Worm (Caenorhabditis elegans) whole organism, midembryonic: ENCODE data around the gene ace-3.
A peak's percentile ranks its signal among the peaks of the same experiment; 100 is the strongest.

ENCODE experiments used
- T22C8.4 ChIP-seq: fragments of 200-800 bp; sonication (Bioruptor generic); IDR thresholded peaks from 2 replicates; pipeline ENCODE4 v1.3.6; 2022; ENCODE audit warnings: missing genetic modification characterization, missing compliant biosample characterization
- cog-1 ChIP-seq: sonication (generic microtip); optimal IDR thresholded peaks from 2 replicates; lab custom pipeline; 2016; ENCODE audit warnings: missing genetic modification characterization, missing compliant biosample characterization
- flt-1 ChIP-seq: fragments of 200-800 bp; sonication (Bioruptor generic); IDR thresholded peaks from 2 replicates; pipeline ENCODE4 v1.3.6; 2022; ENCODE audit warnings: missing genetic modification characterization, missing compliant biosample characterization
- klf-2 ChIP-seq: fragments of 200-800 bp; sonication (Bioruptor generic); conservative IDR thresholded peaks from 2 replicates; pipeline ENCODE4 v1.3.6; 2022; ENCODE audit warnings: missing genetic modification reagents, missing genetic modification characterization, missing compliant biosample characterization
- med-1 ChIP-seq: sonication (generic microtip); optimal IDR thresholded peaks from 2 replicates; lab custom pipeline; 2017; ENCODE audit warnings: missing genetic modification characterization, mild to moderate bottlenecking, missing compliant biosample characterization, antibody characterized with exemption, missing genetic modification reagents; ENCODE audit not compliant: insufficient read depth
- ref-1 ChIP-seq: fragments of 200-800 bp; sonication (Bioruptor generic); conservative IDR thresholded peaks from 2 replicates; pipeline ENCODE4 v1.3.6; 2022; ENCODE audit warnings: missing genetic modification reagents, missing genetic modification characterization, missing compliant biosample characterization
- tab-1 ChIP-seq: fragments of 200-800 bp; sonication (Bioruptor generic); IDR thresholded peaks from 2 replicates; pipeline ENCODE4 v1.3.6; 2022; ENCODE audit warnings: missing genetic modification characterization, missing compliant biosample characterization
- ztf-23 ChIP-seq: fragments of 200-800 bp; sonication (Bioruptor generic); IDR thresholded peaks from 2 replicates; pipeline ENCODE4 v1.3.6; 2022; ENCODE audit warnings: missing genetic modification reagents, missing genetic modification characterization, missing compliant biosample characterization
- ztf-29 ChIP-seq: fragments of 200-800 bp; sonication (Bioruptor generic); IDR thresholded peaks from 2 replicates; pipeline ENCODE4 v1.3.6; 2022; ENCODE audit warnings: missing genetic modification reagents, missing genetic modification characterization, missing compliant biosample characterization

Gene ace-3

DNA sequence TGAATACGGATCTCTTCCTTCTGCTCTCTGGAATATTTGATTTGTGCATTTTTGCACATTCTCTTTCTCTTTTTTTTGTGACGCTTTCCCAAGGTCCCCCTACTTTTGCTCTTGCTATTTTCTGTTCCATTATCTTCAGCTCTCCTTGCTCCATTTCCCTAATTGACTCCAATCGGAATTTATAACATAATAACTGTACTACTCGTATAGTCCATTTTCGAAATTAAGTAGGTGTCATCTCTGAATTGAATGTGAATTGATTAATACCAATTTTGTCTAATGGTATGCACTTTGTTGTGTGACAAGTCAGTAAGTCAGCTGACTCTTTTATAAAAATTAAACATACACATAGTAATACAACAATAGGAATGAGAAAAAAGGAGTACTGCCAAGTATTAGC is 9.5 kb upstream of the ace-3 start:
- TF ChIP-seq klf-2 (GFP tag; lab: Robert Waterston, UW) (no peak), tab-1 (no peak), cog-1 (tag; lab: Kevin White, UChicago) (no peak), T22C8.4 (no peak), ztf-23 (GFP tag; lab: Robert Waterston, UW) (no peak), ztf-29 (GFP tag; lab: Robert Waterston, UW) (no peak), med-1 (GFP tag; lab: Kevin White, UChicago) (no peak), flt-1 (GFP tag; lab: Robert Waterston, UW) (no peak), ref-1 (no peak)

ce11 chrII:14197499-14198096 is 7.8 kb upstream of the ace-3 start, which contains the start of gene ace-4:
TSS of gene ace-4 (plus strand) at chrII:14198046.
- TF ChIP-seq ztf-29 (GFP tag; lab: Robert Waterston, UW) (no peak), cog-1 (tag; lab: Kevin White, UChicago) (no peak), ztf-23 (GFP tag; lab: Robert Waterston, UW) (no peak), klf-2 (GFP tag; lab: Robert Waterston, UW) (no peak), med-1 (GFP tag; lab: Kevin White, UChicago) (no peak), T22C8.4 (no peak), tab-1 (no peak), flt-1 (GFP tag; lab: Robert Waterston, UW) (no peak), ref-1 (no peak)

ce11 chrII:14206211-14206610 is 776 bp downstream of the ace-3 start:
- TF ChIP-seq ztf-29 (GFP tag; lab: Robert Waterston, UW) (no peak), ref-1 (no peak), tab-1 (no peak), flt-1 (GFP tag; lab: Robert Waterston, UW) (0 out of 2 replicates have a peak, but pooled peaks have one; percentile 43), klf-2 (GFP tag; lab: Robert Waterston, UW) (no peak)

- TF ChIP-seq klf-2 (GFP tag; lab: Robert Waterston, UW) (no peak), cog-1 (tag; lab: Kevin White, UChicago) (no peak), tab-1 (no peak), ref-1 (no peak), ztf-29 (GFP tag; lab: Robert Waterston, UW) (no peak), T22C8.4 (no peak), med-1 (GFP tag; lab: Kevin White, UChicago) (no peak), flt-1 (GFP tag; lab: Robert Waterston, UW) (no peak), ztf-23 (GFP tag; lab: Robert Waterston, UW) (no peak)
Measured at ce11 chrII:14211118-14211517, 5.7 kb downstream of the ace-3 start, which contains the start of gene hot-7. TSS of gene hot-7 (plus strand) at chrII:14211418.

- no peak for TF ChIP-seq T22C8.4
- TF ChIP-seq tab-1: no peak
- TF ChIP-seq ztf-23 (GFP tag; lab: Robert Waterston, UW): no peak
- no peak for TF ChIP-seq ref-1
- no peak for TF ChIP-seq med-1 (GFP tag; lab: Kevin White, UChicago)
- no peak for TF ChIP-seq klf-2 (GFP tag; lab: Robert Waterston, UW)
Measured at ce11 chrII:14214109-14214508, 8.7 kb downstream of the ace-3 start, which contains the start of gene Y48B6A.10. TSS of gene Y48B6A.10 (plus strand) at chrII:14214409.

DNA sequence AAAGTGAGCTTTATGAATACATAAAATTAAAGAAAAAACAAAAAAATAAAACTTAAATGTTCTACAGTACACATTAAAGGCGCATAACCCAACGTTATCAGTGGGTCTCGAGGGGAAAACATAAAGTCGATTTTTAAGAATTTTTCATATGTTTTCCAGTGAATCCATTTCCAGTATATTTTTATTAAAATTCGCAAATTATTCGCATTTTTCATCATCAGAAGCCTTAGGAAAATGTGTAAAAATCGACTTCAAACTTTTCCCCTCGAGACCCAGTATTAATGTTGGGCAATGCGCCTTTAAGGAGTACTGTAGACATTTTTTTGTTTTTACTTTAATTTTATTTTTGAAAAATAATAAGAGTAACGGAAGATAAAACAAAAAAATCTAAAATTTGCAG is 12.7 kb downstream of the ace-3 start:
- TF ChIP-seq tab-1 (no peak), ztf-23 (GFP tag; lab: Robert Waterston, UW) (no peak), ztf-29 (GFP tag; lab: Robert Waterston, UW) (no peak), T22C8.4 (no peak), flt-1 (GFP tag; lab: Robert Waterston, UW) (no peak), cog-1 (tag; lab: Kevin White, UChicago) (no peak), klf-2 (GFP tag; lab: Robert Waterston, UW) (no peak), ref-1 (no peak), med-1 (GFP tag; lab: Kevin White, UChicago) (no peak)

DNA sequence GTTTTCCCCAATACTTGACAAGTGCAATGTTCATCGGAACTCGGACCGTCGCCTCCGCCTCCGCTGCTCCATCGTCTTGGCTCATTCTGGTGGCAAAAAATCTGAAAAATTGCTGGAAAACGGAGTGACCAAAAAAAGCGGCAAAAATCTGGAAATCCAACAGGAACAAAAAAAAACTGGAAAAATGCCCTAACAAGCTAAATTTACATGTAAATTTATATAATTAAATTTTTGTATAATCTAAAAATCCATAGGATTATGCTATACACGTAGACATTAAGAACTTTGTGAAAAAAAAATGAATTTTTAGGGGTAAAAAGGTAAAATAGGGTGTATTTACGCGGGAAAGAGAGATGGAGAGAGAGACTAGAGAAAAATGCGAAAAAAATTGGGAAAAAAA is 20.7 kb downstream of the ace-3 start, which contains the start of gene Y48B6A.13:
Gene Y48B6A.13 (minus strand): TSS at position 101 of the 400 bp plus-strand sequence.
- TF ChIP-seq T22C8.4: no peak
- TF ChIP-seq ztf-29 (GFP tag; lab: Robert Waterston, UW): no peak
- no peak for TF ChIP-seq med-1 (GFP tag; lab: Kevin White, UChicago)
- no peak for TF ChIP-seq tab-1
- TF ChIP-seq flt-1 (GFP tag; lab: Robert Waterston, UW): no peak
- TF ChIP-seq klf-2 (GFP tag; lab: Robert Waterston, UW): no peak
- TF ChIP-seq ztf-23 (GFP tag; lab: Robert Waterston, UW): no peak
- TF ChIP-seq cog-1 (tag; lab: Kevin White, UChicago): no peak
- no peak for TF ChIP-seq ref-1

ce11 chrII:14230075-14230474 is 24.6 kb downstream of the ace-3 start:
- no peak for TF ChIP-seq cog-1 (tag; lab: Kevin White, UChicago)
- TF ChIP-seq ztf-29 (GFP tag; lab: Robert Waterston, UW): no peak
- no peak for TF ChIP-seq med-1 (GFP tag; lab: Kevin White, UChicago)
- no peak for TF ChIP-seq flt-1 (GFP tag; lab: Robert Waterston, UW)
- TF ChIP-seq ztf-23 (GFP tag; lab: Robert Waterston, UW): no peak
- no peak for TF ChIP-seq ref-1
- TF ChIP-seq T22C8.4: no peak
- no peak for TF ChIP-seq klf-2 (GFP tag; lab: Robert Waterston, UW)
- no peak for TF ChIP-seq tab-1

ce11 chrII:14230938-14231337 is 25.5 kb downstream of the ace-3 start:
- TF ChIP-seq ref-1 (no peak), ztf-23 (GFP tag; lab: Robert Waterston, UW) (no peak), ztf-29 (GFP tag; lab: Robert Waterston, UW) (no peak), med-1 (GFP tag; lab: Kevin White, UChicago) (no peak), tab-1 (no peak), cog-1 (tag; lab: Kevin White, UChicago) (no peak), klf-2 (GFP tag; lab: Robert Waterston, UW) (no peak), flt-1 (GFP tag; lab: Robert Waterston, UW) (no peak), T22C8.4 (no peak)
